Worm (Caenorhabditis elegans): Measurements from ENCODE around the gene gst-39.

DNA sequence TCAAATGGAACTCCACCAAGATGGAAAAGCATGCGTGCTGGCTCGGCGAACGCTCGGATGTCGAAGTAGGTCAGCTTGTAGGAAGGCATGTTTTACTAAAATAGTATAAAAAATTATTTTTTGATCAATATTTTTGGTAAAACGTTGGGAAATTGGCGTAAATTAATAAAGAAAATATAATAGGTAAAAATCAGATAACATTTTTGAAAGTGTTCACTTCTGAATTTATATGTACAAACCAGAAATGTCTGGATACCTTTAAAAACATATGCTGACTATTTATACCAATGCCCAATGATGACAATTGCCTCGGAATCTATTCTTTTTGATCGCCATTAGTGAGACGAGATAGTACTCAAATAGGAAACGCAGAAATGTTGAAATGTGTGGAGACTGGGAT, 13.6 kb upstream of the gst-39 start, which contains the start of gene gst-35:
- TF ChIP-seq hlh-6 (tag; optimal IDR thresholded peaks at IDR 0.05) (no peak), fkh-6 (tag; optimal IDR thresholded peaks at IDR 0.05) (no peak), pha-2 (tag; optimal IDR thresholded peaks at IDR 0.05) (no peak), ceh-24 (tag; optimal IDR thresholded peaks at IDR 0.05) (no peak), zip-5 (tag; optimal IDR thresholded peaks at IDR 0.05) (no peak), ceh-2 (tag; optimal IDR thresholded peaks at IDR 0.05) (no peak), ama-1 (optimal IDR thresholded peaks at IDR 0.05) (no peak)
